Worm (Caenorhabditis elegans) whole organism, L4/young adult: ENCODE measurements around the gene Y71H2AM.29.
"Not testable (repeated sequence)": the region's sequence is repeated elsewhere in the genome, so short reads cannot be mapped to it uniquely, and the experiment has no call there.

Source experiments
- W03F9.2 ChIP-seq: fragments of 150-350 bp; optimal IDR thresholded peaks from 2 replicates; lab custom pipeline; 2014; ENCODE audit warnings: missing biosample characterization, missing genetic modification characterization
- dao-5 ChIP-seq: sonication (generic microtip); optimal IDR thresholded peaks from 2 replicates; lab custom pipeline; 2016; ENCODE audit warnings: missing genotype, missing genetic modification characterization, moderate library complexity, missing compliant biosample characterization
- him-1 ChIP-seq: sonication (generic microtip); optimal IDR thresholded peaks from 2 replicates; lab custom pipeline; 2016; ENCODE audit warnings: missing genotype, missing genetic modification reagents, missing genetic modification characterization, missing compliant biosample characterization

The Y71H2AM.29 gene

DNA sequence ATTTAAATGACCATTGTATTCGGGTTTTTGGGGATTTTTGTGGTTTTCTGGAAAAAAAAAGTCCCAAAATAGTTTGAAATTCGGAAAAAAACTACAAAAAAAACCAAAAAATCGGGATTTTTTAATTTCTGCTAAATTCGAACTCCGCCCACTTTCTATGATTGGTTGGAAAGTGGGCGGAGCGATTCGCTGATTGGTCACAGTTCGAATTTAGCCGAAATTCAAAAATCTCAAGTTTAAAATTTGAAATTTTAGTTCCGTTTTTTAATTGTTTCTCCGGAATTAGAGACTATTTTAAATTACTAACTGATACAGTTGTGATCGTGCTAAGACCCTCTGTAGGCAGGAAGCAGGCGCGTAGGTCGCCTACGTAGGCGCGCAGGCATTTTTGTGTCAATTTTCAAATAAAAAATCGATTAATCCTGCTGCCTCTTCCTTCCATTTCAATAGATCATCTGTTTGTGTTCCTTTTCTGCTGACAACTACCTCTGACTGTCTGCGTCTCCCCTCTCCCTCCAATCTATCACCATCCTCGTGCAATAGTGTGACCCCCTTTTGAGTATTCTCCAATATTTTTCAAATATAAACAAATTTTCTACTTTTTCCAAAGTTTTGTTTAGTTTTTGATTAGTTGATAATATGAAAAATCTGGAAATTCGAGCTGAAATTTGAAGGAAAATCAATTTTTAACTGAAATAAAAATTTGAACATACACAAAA, 16.2 kb upstream of the Y71H2AM.29 start:
- no peak for TF ChIP-seq W03F9.2
- no peak for TF ChIP-seq dao-5
- TF ChIP-seq him-1, result no peak

DNA sequence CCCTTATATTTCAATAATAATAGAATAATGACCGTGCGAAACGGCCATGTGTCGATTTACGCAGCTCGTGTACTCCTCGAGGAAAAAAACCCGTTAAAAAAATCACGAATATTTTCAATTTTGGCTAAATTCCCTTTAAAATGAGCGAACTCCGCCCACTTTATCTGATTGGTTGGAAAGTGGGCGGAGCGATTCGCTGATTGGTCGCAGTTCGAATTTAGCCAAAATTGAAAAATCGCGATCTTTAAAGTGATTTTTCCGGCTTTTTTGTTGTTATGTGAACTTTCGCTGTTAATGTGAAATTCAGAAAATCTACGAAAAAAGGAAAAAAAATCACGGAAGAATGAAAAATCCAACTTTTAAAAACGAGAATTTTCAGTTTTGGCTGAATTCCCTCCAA, 14.7 kb upstream of the Y71H2AM.29 start:
- TF ChIP-seq him-1 (no peak), dao-5 (no peak), W03F9.2 (no peak)

DNA sequence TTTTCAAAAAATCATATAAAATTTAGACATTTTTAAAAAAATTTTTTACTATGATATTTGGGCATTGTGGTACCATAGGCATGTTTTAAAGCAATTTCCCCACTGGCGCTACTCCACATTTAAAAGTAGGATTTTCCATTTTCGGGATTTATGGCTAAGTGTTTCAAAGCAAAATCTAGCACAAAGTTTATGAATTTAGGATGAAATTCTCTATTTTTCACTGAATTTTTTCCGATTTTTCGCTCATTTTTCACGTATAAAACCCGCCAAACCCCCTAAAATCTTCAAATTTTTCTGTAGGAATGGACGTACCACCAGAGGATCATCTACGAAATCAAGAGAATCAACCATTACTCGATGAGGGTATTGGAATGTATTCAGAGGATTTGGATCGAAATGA, 13.6 kb upstream of the Y71H2AM.29 start, which contains the start of gene pipp-4P:
TSS of gene pipp-4P (plus strand) at position 301 of the 400 bp plus-strand sequence.
- TF ChIP-seq dao-5 (no peak), W03F9.2 (no peak), him-1 (no peak)

DNA sequence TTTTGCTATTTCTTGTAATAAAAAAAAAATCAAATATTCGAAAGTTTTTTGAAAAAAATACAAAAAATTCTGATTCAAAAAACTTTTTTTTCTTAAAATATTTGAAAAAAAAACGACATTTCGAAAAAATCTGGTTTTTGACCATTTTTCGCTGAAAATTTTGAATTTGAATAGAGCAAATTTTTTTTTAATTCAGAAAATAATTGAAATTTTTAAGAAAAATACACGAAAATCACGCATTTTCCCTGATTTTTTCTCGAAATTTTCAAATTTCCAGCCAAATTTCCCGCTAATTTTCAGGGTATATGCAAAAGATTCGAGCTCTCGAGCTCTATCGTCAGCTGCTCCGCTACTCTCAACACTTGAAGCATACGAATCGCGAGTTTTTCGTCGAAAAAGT, 5.8 kb upstream of the Y71H2AM.29 start, which contains the start of gene Y71H2AM.1:
TSS of gene Y71H2AM.1 (plus strand) at position 301 of the 400 bp plus-strand sequence.
- TF ChIP-seq W03F9.2 (no peak), him-1 (no peak)

DNA sequence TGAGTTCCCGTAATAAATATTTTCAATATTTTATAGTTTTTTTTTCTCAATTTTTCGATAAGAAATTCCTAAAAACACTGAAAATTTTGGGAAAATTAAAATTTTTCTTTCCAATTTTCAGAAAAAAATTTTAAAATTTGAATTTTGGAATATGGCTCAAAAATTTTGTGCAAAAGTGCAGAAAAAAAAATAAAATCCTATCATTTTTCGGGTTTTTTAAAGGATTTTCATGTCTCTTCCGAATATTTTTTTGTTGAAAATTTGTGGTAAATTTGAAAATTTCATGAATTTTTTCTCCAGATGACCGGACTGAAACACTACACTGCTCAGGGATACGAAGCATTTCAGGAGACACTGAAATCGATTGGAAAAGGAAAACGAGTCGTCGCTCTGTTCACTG, 1.8 kb downstream of the Y71H2AM.29 start, which contains the start of gene txdc-17:
TSS of gene txdc-17 (plus strand) at position 301 of the 400 bp plus-strand sequence.
- TF ChIP-seq W03F9.2 (no peak), him-1 (no peak), dao-5 (no peak)

DNA sequence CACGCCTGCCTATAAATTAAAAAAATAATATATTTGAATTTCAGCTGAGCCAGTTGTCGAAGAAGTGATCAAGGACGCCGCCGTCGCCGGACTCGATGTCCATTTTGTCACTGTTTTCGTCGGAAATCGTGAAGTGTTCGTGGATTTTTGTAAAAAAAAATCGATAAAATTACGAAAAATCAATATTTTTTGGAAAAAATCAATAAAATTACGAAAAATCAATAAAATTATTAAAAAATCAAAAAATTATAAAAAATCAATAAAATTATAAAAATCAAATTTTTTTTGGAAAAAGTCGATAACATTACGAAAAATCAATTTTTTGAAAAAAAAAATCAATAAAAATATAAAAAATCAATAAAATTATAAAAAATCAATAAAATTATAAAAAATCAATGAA, 2.4 kb downstream of the Y71H2AM.29 start:
- TF ChIP-seq W03F9.2 (no peak), him-1 (no peak), dao-5 (no peak)

DNA sequence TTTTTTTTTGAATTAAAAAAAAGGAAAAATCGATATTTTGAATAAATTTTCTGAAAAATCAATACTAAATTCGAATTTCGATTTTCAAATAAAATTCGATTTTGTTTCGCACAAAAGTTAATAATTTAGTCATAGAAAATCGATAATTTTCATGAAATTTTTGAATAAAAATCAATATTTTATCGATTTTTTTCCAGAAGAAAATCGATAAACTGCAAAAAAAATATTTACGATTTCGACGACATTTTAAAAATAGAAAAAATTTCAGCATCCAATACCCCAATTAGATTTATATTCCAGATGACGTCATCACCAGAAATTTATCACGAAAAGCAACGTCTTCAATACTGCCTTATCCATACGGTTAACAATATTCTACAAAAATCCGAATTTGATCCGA, 3.8 kb downstream of the Y71H2AM.29 start, which contains the start of gene josd-1:
TSS of gene josd-1 (plus strand) at position 301 of the 400 bp plus-strand sequence.
- TF ChIP-seq dao-5, result no peak
- TF ChIP-seq him-1, result no peak
- TF ChIP-seq W03F9.2, result no peak

DNA sequence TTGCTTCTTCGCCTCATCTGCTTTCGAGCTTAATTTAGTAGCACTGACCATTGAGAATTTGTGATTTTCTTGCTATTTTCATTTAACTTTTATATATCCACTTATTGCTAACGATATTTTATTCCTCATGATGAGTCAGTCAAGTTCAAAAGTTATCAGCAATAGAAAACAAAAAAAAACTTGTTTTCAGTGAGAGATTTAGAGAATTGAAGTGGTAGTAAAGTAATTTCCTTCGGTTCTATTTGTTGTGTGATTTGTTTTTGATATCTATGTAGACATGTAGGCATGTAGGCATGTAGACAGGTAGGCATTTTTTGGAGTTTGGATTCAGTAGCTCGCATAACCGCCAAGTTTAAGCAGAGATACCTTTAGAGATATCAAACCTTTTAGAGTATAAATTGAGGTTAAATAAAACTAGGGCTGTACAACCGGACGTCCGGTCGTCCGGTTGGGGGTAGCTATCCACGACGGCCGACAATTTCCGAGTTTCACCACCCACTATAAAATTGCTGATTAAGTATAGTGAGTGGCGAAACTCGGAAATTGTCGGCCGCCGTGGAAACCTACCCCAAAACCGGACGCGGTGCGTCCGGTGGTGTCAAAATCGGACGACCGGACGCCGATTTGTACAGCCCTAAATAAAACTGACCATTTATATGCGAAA, 8.4 kb downstream of the Y71H2AM.29 start, which contains the start of gene Y71H2AR.2:
TSS of gene Y71H2AR.2 (minus strand) at position 51 of the 664 bp plus-strand sequence.
- TF ChIP-seq W03F9.2, result no peak
- TF ChIP-seq dao-5, result no peak
- TF ChIP-seq him-1, result no peak

DNA sequence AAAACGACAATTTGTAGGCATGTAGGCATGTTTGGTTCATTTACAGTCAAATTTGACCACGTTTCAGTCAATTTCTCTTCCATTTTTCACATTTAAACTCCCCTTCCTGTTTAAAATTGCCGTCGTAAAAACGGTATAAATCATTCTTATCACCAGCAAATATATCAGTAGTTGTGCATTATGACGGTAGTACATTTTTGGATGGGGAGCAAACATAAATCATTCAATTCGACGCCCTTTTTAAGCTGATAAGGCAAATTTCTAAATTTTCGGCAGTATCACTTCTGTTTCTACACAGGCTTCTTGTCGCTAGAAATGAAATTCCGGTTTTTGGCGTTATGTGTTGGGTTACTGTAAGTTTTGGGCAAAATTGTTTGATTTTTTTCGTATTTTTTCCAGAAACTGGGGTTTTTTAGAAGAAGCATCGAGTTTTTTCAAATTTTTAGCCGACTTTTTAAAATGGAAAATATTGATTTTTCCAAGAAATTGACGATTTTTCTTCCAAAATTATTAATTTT, 9.3 kb downstream of the Y71H2AM.29 start, which contains the start of gene H34I24.2:
TSS of gene H34I24.2 (plus strand) at position 189 of the 518 bp plus-strand sequence.
- TF ChIP-seq him-1 (no peak), W03F9.2 (no peak), dao-5 (no peak)

DNA sequence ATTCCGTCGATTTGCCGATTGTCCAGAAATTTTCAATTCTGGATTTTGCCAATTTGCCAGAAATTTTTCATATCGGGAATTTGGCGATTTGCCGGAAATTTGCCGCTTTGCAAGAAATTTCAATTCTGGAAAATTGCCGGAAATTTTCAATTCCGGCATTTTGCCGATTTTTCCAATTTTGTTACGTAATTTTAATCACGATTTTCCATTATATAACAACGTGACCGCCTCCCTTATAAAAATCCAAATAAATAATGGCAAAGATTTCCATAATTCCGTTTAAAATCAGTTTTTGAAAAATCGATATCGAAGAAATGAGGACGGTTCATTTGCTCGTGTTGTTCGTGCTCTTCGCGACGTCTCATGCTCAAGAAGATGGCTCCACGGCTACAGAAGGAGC, 14.2 kb downstream of the Y71H2AM.29 start, which contains the start of gene H34I24.1:
TSS of gene H34I24.1 (plus strand) at position 301 of the 400 bp plus-strand sequence.
- TF ChIP-seq W03F9.2, dao-5, him-1: not testable (repeated sequence)

DNA sequence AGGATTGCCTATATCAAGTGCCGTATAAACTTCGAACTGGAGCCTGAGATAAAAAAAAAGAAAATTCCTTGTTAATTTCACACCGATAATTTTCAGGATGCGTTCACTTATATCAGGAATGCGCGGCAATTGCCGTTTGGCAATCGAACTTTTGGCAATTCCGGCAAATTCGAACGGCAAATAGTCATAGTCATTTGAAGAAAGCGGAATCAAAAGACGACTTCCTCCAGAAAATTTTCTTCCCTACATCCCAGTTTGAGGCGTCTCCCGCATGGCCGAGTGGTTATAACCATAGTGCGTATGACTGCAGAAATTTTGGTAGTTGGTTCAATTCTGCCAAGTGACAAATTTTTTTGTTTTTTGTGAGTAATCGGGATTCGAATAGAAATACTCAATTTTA, 23.3 kb downstream of the Y71H2AM.29 start, which contains the start of gene F56F11.4:
TSS of gene F56F11.4 (plus strand) at position 301 of the 400 bp plus-strand sequence.
- TF ChIP-seq dao-5, result no peak
- no peak for TF ChIP-seq W03F9.2
- no peak for TF ChIP-seq him-1

DNA sequence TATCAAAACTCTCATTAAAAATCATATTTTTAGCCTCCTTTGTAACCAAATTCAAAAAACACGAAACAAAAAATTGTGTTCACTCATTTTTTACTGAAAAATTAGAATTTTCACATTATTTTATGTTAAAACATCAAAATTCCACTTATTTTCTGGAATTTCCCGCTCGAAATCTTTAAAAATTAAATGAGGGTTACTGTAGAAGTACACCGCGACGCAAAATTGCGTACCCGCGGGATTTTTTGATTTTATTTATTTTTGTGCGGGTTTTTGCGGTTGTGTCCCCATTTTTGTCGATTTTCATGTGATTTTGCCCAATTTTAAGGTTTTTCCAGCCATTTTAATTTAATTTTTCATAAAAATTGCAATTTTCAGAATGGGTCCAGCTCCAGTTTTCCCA, 25.8 kb downstream of the Y71H2AM.29 start:
- TF ChIP-seq dao-5, result no peak
- TF ChIP-seq him-1, result no peak
- TF ChIP-seq W03F9.2, result no peak

DNA sequence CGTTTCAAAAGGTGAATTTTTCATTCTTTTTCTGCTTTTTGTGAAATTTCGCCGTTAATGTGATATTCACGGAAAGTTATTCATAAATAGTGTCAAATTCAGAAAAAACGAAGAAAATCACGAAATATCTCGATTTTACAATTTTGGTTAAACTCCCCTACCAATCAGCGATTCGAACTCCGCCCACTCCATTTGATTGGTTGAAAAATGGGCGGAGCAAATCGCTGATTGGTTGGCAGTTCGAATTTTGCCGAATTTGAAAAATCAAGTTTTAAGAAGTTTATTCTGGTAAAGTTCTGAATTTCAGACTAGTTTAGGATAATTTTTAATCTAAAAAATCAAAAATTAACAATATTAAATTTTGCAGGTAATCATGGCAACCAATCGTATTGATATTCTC, 32.1 kb downstream of the Y71H2AM.29 start:
- TF ChIP-seq W03F9.2 (no peak), him-1 (no peak), dao-5 (no peak)

DNA sequence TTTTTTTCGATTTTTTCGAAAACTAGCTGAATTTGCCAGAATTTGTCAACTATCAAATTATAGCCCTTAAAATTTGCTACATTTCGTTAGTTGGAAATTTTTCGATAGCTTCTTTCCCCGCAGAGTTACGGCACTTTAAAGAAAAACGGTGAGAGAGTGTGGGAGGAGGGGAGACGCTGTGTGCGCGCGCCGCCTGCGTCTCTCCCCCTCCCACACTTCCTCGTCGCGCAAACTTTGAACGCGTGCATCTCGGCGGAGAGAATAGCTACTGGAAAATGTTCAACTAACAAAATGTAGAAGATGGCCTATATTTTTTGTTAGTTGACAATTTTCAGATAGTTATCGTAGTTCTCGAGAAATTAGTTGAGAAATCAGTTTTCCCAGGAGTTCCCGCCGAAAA, 34.0 kb downstream of the Y71H2AM.29 start:
- no peak for TF ChIP-seq W03F9.2
- no peak for TF ChIP-seq dao-5
- TF ChIP-seq him-1, result no peak

DNA sequence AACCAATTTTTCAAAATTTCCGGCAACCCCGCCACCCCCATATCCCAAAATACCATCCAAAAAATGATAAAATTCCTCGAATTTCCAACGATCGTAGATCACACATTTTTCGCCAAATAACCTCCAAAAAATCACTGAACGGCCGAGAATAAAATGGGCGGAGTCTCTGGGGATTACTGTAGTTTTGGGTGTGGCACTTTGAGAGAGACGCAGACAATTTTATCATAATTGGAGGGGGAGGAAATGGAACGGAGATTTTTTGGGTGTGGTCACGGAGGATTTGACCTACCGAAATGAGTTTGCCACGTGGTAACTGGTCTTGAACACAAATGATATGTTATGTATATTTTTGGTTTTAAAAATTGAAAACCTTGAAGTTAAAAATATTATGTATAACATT, 35.8 kb downstream of the Y71H2AM.29 start:
- no peak for TF ChIP-seq him-1
- no peak for TF ChIP-seq dao-5
- no peak for TF ChIP-seq W03F9.2

DNA sequence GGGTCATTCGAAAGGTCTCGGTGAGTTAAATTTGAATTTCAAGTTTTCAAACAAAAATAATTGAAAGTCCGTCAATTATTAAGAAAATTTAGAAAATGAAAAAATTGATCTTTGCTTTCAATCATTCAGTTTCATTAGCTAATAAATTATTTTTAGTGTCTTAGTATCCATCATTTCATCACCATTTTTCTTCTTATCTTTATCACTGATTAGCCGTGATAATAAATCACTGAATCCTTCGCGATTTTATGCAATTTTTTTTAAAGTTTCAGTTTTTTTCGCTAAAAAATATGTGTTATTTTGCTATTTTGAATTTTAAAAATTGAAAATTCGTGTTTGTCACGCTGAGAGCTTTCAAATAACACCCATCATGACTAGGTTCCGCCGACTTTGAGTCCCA, 36.5 kb downstream of the Y71H2AM.29 start:
- TF ChIP-seq him-1 (no peak), dao-5 (no peak), W03F9.2 (no peak)
